Worm (Caenorhabditis elegans): ENCODE data around the gene R08A2.5.

Gene R08A2.5

ce11 chrV:14716114-14716513 lies 3.7 kb downstream of the R08A2.5 start, which contains the start of gene fbxa-147:
Gene fbxa-147 (plus strand): TSS chrV:14716499.
- TF ChIP-seq ceh-79 (tag; optimal IDR thresholded peaks at IDR 0.05) = no peak
- TF ChIP-seq B0261.1 (tag; optimal IDR thresholded peaks at IDR 0.05) = no peak
- TF ChIP-seq Y56A3A.18 (GFP tag; IDR thresholded peaks at IDR 0.05) = no peak
- TF ChIP-seq cebp-1 (GFP tag; IDR thresholded peaks at IDR 0.05) = no peak
- no peak for TF ChIP-seq cebp-1 (tag; optimal IDR thresholded peaks at IDR 0.05)
- peak; percentile 63 for TF ChIP-seq nhr-80 (tag; optimal IDR thresholded peaks at IDR 0.05)
- TF ChIP-seq F37B4.10 (GFP tag; IDR thresholded peaks at IDR 0.05) = no peak
- no peak for TF ChIP-seq lir-1 (GFP tag; conservative IDR thresholded peaks at IDR 0.05)
- TF ChIP-seq ztf-3 (GFP tag; optimal IDR thresholded peaks at IDR 0.05) = no peak

ce11 chrV:14719491-14719890 lies 7.1 kb downstream of the R08A2.5 start, which contains the start of gene R08A2.1:
Gene R08A2.1 (minus strand): TSS chrV:14719591.
- no peak for TF ChIP-seq T07F8.4 (tag; optimal IDR thresholded peaks at IDR 0.05)
- TF ChIP-seq athp-1 (tag; optimal IDR thresholded peaks at IDR 0.05) = no peak
- TF ChIP-seq F55B11.4 (tag; optimal IDR thresholded peaks at IDR 0.05; ENCODE audit: borderline replicate concordance, insufficient read depth) = no peak
- no peak for TF ChIP-seq lin-54 (GFP tag; optimal IDR thresholded peaks at IDR 0.05)
- TF ChIP-seq F49E8.2 (tag; optimal IDR thresholded peaks at IDR 0.05; ENCODE audit: insufficient read depth) = no peak
- no peak for TF ChIP-seq K11D2.4 (GFP tag; IDR thresholded peaks at IDR 0.05)
- TF ChIP-seq sptf-2 (GFP tag; optimal IDR thresholded peaks at IDR 0.05) = no peak
- TF ChIP-seq akir-1 (GFP tag; optimal IDR thresholded peaks at IDR 0.05) = no peak
- no peak for TF ChIP-seq aptf-2 (GFP tag; conservative IDR thresholded peaks at IDR 0.05)

- TF ChIP-seq hmg-20 (GFP tag; IDR thresholded peaks at IDR 0.05) = no peak
- TF ChIP-seq B0035.1 (tag; optimal IDR thresholded peaks at IDR 0.05) = no peak
- no peak for TF ChIP-seq F22D6.2 (tag; optimal IDR thresholded peaks at IDR 0.05)
- no peak for TF ChIP-seq chd-7 (tag; optimal IDR thresholded peaks at IDR 0.05)
- no peak for TF ChIP-seq tbp1 (GFP tag; optimal IDR thresholded peaks at IDR 0.05)
- TF ChIP-seq nfya-2 (GFP tag; IDR thresholded peaks at IDR 0.05) = no peak
- no peak for TF ChIP-seq ama-1 (optimal IDR thresholded peaks at IDR 0.05)
- TF ChIP-seq ama-1 (GFP tag; optimal IDR thresholded peaks at IDR 0.05) = no peak
- TF ChIP-seq snpc-1.1 (tag; optimal IDR thresholded peaks at IDR 0.05; ENCODE audit: insufficient read depth) = no peak
- no peak for TF ChIP-seq attf-3 (GFP tag; conservative IDR thresholded peaks at IDR 0.05)
- no peak for TF ChIP-seq nhr-27 (tag; optimal IDR thresholded peaks at IDR 0.05)
- no peak for TF ChIP-seq sdz-38 (tag; optimal IDR thresholded peaks at IDR 0.05)
- TF ChIP-seq lin-54 (GFP tag; optimal IDR thresholded peaks at IDR 0.05) = no peak
These were observed 10.6 kb downstream of the R08A2.5 start, which contains the start of gene R08A2.7 for ce11 chrV:14723020-14723419. Gene R08A2.7 (plus strand): TSS chrV:14723320.

- TF ChIP-seq gei-17 (GFP tag; optimal IDR thresholded peaks at IDR 0.05) (no peak), chd-7 (tag; optimal IDR thresholded peaks at IDR 0.05) (no peak), somi-1 (GFP tag; optimal IDR thresholded peaks at IDR 0.05) (peak; percentile 76)
These were observed 13.0 kb downstream of the R08A2.5 start for ce11 chrV:14725409-14725808.

DNA sequence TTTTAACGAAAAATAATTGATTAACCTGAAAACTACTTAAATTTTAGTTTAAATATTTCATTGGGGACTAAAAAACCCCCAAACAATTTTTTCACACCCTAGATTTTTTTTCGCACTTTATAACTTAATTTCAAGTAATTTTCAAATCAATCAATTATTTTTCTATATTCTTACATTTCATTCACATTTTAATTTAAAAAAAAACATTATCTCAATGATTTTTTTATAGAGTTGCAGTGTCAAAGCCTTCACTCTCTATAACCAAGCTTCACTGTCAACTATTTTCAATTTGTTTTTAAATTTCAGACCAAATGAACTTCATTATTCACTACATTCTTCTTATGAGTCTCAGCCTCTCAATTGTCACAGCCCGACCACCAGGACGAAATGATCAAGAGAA lies 14.2 kb downstream of the R08A2.5 start, which contains the start of gene Y50E8A.1:
Y50E8A.1 (plus strand) TSS at position 301 of the 400 bp plus-strand sequence.
- TF ChIP-seq nhr-27 (tag; optimal IDR thresholded peaks at IDR 0.05) = no peak
- no peak for TF ChIP-seq hmg-1.2 (GFP tag; IDR thresholded peaks at IDR 0.05)
- TF ChIP-seq tbp1 (GFP tag; optimal IDR thresholded peaks at IDR 0.05) = no peak
- TF ChIP-seq xnd-1 (tag; optimal IDR thresholded peaks at IDR 0.05) = no peak
- no peak for TF ChIP-seq D2030.7 (GFP tag; IDR thresholded peaks at IDR 0.05)
- no peak for TF ChIP-seq cebp-2 (GFP tag; IDR thresholded peaks at IDR 0.05)
- no peak for TF ChIP-seq ceh-79 (tag; optimal IDR thresholded peaks at IDR 0.05)

Data from whole organism, young adult.